Fruit fly (Drosophila melanogaster) whole organism, prepupa: ENCODE data around the gene CG44085.

Experiments used
- Blimp-1 ChIP-seq: fragments of 200-800 bp; sonication (Bioruptor generic); optimal IDR thresholded peaks from 3 replicates; lab custom pipeline; 2017; ENCODE audit warnings: missing biosample characterization, missing genetic modification characterization, mild to moderate bottlenecking, moderate library complexity, missing genetic modification reagents
- CG11294 ChIP-seq: fragments of 200-800 bp; sonication (Bioruptor generic); IDR thresholded peaks from 2 replicates; pipeline ENCODE4 v1.3.6; 2022; ENCODE audit warnings: missing biosample characterization, missing genetic modification characterization
- CG11902 ChIP-seq: fragments of 200-800 bp; sonication (Bioruptor generic); optimal IDR thresholded peaks from 3 replicates; lab custom pipeline; 2016; ENCODE audit warnings: missing biosample characterization, missing genetic modification characterization
- CG15336 ChIP-seq: fragments of 200-800 bp; sonication (Bioruptor generic); IDR thresholded peaks from 2 replicates; pipeline ENCODE4 v1.3.6; 2022; ENCODE audit warnings: missing biosample characterization, missing genetic modification characterization
- CG3032 ChIP-seq: fragments of 200-800 bp; optimal IDR thresholded peaks from 2 replicates; lab custom pipeline; 2019; ENCODE audit warnings: missing biosample characterization, mild to moderate bottlenecking, missing genetic modification characterization, moderate library complexity
- CG32006 ChIP-seq: fragments of 200-800 bp; sonication (Bioruptor generic); optimal IDR thresholded peaks from 3 replicates; lab custom pipeline; 2017; ENCODE audit warnings: missing biosample characterization, mild to moderate bottlenecking, missing genetic modification characterization
- CG34406 ChIP-seq: fragments of 200-800 bp; sonication (Bioruptor generic); optimal IDR thresholded peaks from 3 replicates; lab custom pipeline; 2016; ENCODE audit warnings: missing biosample characterization, missing genetic modification characterization
- CG4318 ChIP-seq: fragments of 200-800 bp; sonication (Bioruptor generic); optimal IDR thresholded peaks from 3 replicates; lab custom pipeline; 2017; ENCODE audit warnings: missing biosample characterization, mild to moderate bottlenecking, missing genetic modification characterization
- CG6163 ChIP-seq: fragments of 200-800 bp; sonication (Bioruptor generic); IDR thresholded peaks from 3 replicates; pipeline ENCODE4 v1.3.6; 2022; ENCODE audit warnings: missing biosample characterization, missing genetic modification characterization
- CG6276 ChIP-seq: fragments of 200-800 bp; sonication (Bioruptor generic); optimal IDR thresholded peaks from 2 replicates; lab custom pipeline; 2017; ENCODE audit warnings: missing biosample characterization, mild to moderate bottlenecking, missing genetic modification characterization
- CG6792 ChIP-seq: fragments of 200-800 bp; sonication (Bioruptor generic); optimal IDR thresholded peaks from 3 replicates; lab custom pipeline; 2016; ENCODE audit warnings: missing biosample characterization, missing genetic modification characterization
- CG6808 ChIP-seq: fragments of 200-800 bp; sonication (Bioruptor generic); optimal IDR thresholded peaks from 3 replicates; lab custom pipeline; 2017; ENCODE audit warnings: missing biosample characterization, missing genetic modification characterization, mild to moderate bottlenecking, moderate library complexity, missing genetic modification reagents
- CG7368 ChIP-seq: fragments of 200-800 bp; sonication (Bioruptor generic); optimal IDR thresholded peaks from 3 replicates; lab custom pipeline; 2016; ENCODE audit warnings: missing biosample characterization, missing genetic modification characterization
- CG8119 ChIP-seq: fragments of 200-800 bp; sonication (Bioruptor generic); IDR thresholded peaks from 3 replicates; pipeline ENCODE4 v1.3.6; 2022; ENCODE audit warnings: missing biosample characterization, missing genetic modification characterization
- CG8632 ChIP-seq: fragments of 200-800 bp; sonication (Bioruptor generic); optimal IDR thresholded peaks from 3 replicates; lab custom pipeline; 2016; ENCODE audit warnings: missing biosample characterization, missing genetic modification characterization
- CG9139 ChIP-seq: fragments of 200-800 bp; sonication (Bioruptor generic); optimal IDR thresholded peaks from 3 replicates; lab custom pipeline; 2017; ENCODE audit warnings: missing biosample characterization, mild to moderate bottlenecking, missing genetic modification characterization
- Eip75B ChIP-seq: fragments of 200-800 bp; sonication (Bioruptor generic); optimal IDR thresholded peaks from 3 replicates; lab custom pipeline; 2016; ENCODE audit warnings: missing biosample characterization, missing genetic modification characterization
- Eip78C ChIP-seq: fragments of 200-800 bp; sonication (Bioruptor generic); peaks from one replicate; lab custom pipeline; 2016; ENCODE audit warnings: missing biosample characterization, missing genetic modification characterization
- Ets96B ChIP-seq: fragments of 200-800 bp; optimal IDR thresholded peaks from 2 replicates; lab custom pipeline; 2019; ENCODE audit warnings: missing biosample characterization, mild to moderate bottlenecking, missing genetic modification characterization, moderate library complexity
- Hr4 ChIP-seq: fragments of 200-800 bp; sonication (Bioruptor generic); optimal IDR thresholded peaks from 3 replicates; lab custom pipeline; 2016; ENCODE audit warnings: missing biosample characterization, missing genetic modification characterization
- Lpt ChIP-seq: fragments of 200-800 bp; sonication (Bioruptor generic); optimal IDR thresholded peaks from 3 replicates; lab custom pipeline; 2016; ENCODE audit warnings: missing biosample characterization, missing genetic modification characterization
- OdsH ChIP-seq: fragments of 200-800 bp; sonication (Bioruptor generic); optimal IDR thresholded peaks from 3 replicates; lab custom pipeline; 2016; ENCODE audit warnings: missing biosample characterization, missing genetic modification characterization
- Smox ChIP-seq: fragments of 200-800 bp; sonication (Bioruptor generic); optimal IDR thresholded peaks from 3 replicates; lab custom pipeline; 2016; ENCODE audit warnings: missing biosample characterization, missing genetic modification characterization
- Sox14 ChIP-seq: fragments of 200-800 bp; sonication (Bioruptor generic); optimal IDR thresholded peaks from 3 replicates; lab custom pipeline; 2016; ENCODE audit warnings: missing biosample characterization, missing genetic modification characterization
- achi ChIP-seq: fragments of 200-800 bp; sonication (Bioruptor generic); optimal IDR thresholded peaks from 3 replicates; lab custom pipeline; 2016; ENCODE audit warnings: missing biosample characterization, missing genetic modification characterization
- acj6 ChIP-seq: fragments of 200-800 bp; sonication (Bioruptor generic); optimal IDR thresholded peaks from 3 replicates; lab custom pipeline; 2016; ENCODE audit warnings: missing biosample characterization, missing genetic modification characterization
- dac ChIP-seq: fragments of 200-800 bp; sonication (Bioruptor generic); optimal IDR thresholded peaks from 2 replicates; lab custom pipeline; 2017; ENCODE audit warnings: missing biosample characterization, mild to moderate bottlenecking, missing genetic modification characterization
- eg ChIP-seq: fragments of 200-800 bp; sonication (Bioruptor generic); IDR thresholded peaks from 3 replicates; pipeline ENCODE4 v1.3.6; 2022; ENCODE audit warnings: missing biosample characterization, missing genetic modification characterization
- esn ChIP-seq: fragments of 200-800 bp; sonication (Bioruptor generic); optimal IDR thresholded peaks from 2 replicates; lab custom pipeline; 2016; ENCODE audit warnings: missing biosample characterization, mild to moderate bottlenecking, missing genetic modification characterization, moderate library complexity
- fd85E ChIP-seq: fragments of 200-800 bp; sonication (Bioruptor generic); optimal IDR thresholded peaks from 3 replicates; lab custom pipeline; 2016; ENCODE audit warnings: missing biosample characterization, missing genetic modification characterization
- salr ChIP-seq, 2 experiments: fragments of 200-800 bp; sonication (Bioruptor generic); optimal IDR thresholded peaks; 3 replicates each; lab custom pipeline; 2016 to 2018; ENCODE audit warnings: missing biosample characterization in 2 of 2, missing genetic modification characterization in 2 of 2, mild to moderate bottlenecking in 1 of 2
- spab ChIP-seq: fragments of 200-800 bp; sonication (Bioruptor generic); optimal IDR thresholded peaks from 2 replicates; lab custom pipeline; 2017; ENCODE audit warnings: missing biosample characterization, mild to moderate bottlenecking, missing genetic modification characterization, missing genetic modification reagents
- ss ChIP-seq, 2 experiments: fragments of 200-800 bp; sonication (Bioruptor generic); optimal IDR thresholded peaks; 2 replicates in 1 of 2; 3 replicates in 1 of 2; lab custom pipeline; 2017 to 2018; ENCODE audit warnings: mild to moderate bottlenecking in 2 of 2, missing biosample characterization in 2 of 2, missing genetic modification characterization in 2 of 2, moderate library complexity in 1 of 2
- svp ChIP-seq: fragments of 200-800 bp; sonication (Bioruptor generic); peaks from one replicate; lab custom pipeline; 2016; ENCODE audit warnings: missing biosample characterization, missing genetic modification characterization

CG44085 gene

dm6 chr2L:13244759-13245308 lies 16.0 kb upstream of the CG44085 start:
- no peak for TF ChIP-seq Ets96B (tag; lab: Kevin White, UChicago)
- TF ChIP-seq svp (GFP tag; lab: Kevin White, UChicago): peak; percentile 17

dm6 chr2L:13245855-13246645 lies 14.8 kb upstream of the CG44085 start, which contains the start of gene CG16820:
Gene CG16820 (plus strand): TSS chr2L:13246232.
- TF ChIP-seq Hr4 (GFP tag; lab: Kevin White, UChicago) (no peak), CG6276 (GFP tag; lab: Kevin White, UChicago) (peak; percentile 75), svp (GFP tag; lab: Kevin White, UChicago) (no peak), Smox (GFP tag; lab: Kevin White, UChicago) (no peak), esn (GFP tag; lab: Kevin White, UChicago) (no peak), salr (GFP tag; optimal IDR thresholded peaks at IDR 0.05; lab: Kevin White, UChicago) (no peak), eg (GFP tag; lab: Robert Waterston, UW) (peak; percentile 76; the same call in 2 of the 3 replicates), CG6792 (GFP tag; lab: Kevin White, UChicago) (no peak), CG6163 (GFP tag; lab: Robert Waterston, UW) (0 out of 3 replicates have a peak, but pooled peaks have one; percentile 50), CG6808 (GFP tag; lab: Kevin White, UChicago) (no peak), spab (GFP tag; lab: Kevin White, UChicago) (no peak), CG8632 (GFP tag; lab: Kevin White, UChicago) (no peak), CG8119 (peak; percentile 84), Lpt (GFP tag; lab: Kevin White, UChicago) (peak; percentile 57), OdsH (GFP tag; lab: Kevin White, UChicago) (no peak), CG7368 (GFP tag; lab: Kevin White, UChicago) (no peak), CG34406 (no peak), Eip78C (peak; percentile 53), acj6 (GFP tag; lab: Kevin White, UChicago) (no peak), Eip75B (GFP tag; lab: Kevin White, UChicago) (no peak), CG32006 (GFP tag; lab: Kevin White, UChicago) (no peak), dac (GFP tag; lab: Kevin White, UChicago) (peak; percentile 15), CG15336 (GFP tag; lab: Robert Waterston, UW) (peak; percentile 80)

dm6 chr2L:13251167-13251566 lies 9.6 kb upstream of the CG44085 start:
- no peak for TF ChIP-seq CG9139 (GFP tag; lab: Kevin White, UChicago)
- 0 out of 2 replicates have a peak, but pooled peaks have one; percentile 15 for TF ChIP-seq CG15336 (GFP tag; lab: Robert Waterston, UW)
- TF ChIP-seq achi (GFP tag; lab: Kevin White, UChicago): peak; percentile 22
- TF ChIP-seq ss (GFP tag; optimal IDR thresholded peaks at IDR 0.05; lab: Kevin White, UChicago): peak in 1 of 2 experiments; percentile 7
- TF ChIP-seq CG32006 (GFP tag; lab: Kevin White, UChicago): peak; percentile 46
- peak; percentile 20 for TF ChIP-seq Lpt (GFP tag; lab: Kevin White, UChicago)
- TF ChIP-seq Blimp-1 (GFP tag; lab: Kevin White, UChicago): no peak
- TF ChIP-seq CG3032 (tag; lab: Kevin White, UChicago): peak; percentile 16
- TF ChIP-seq CG11294 (GFP tag; lab: Robert Waterston, UW): no peak
- TF ChIP-seq CG6163 (GFP tag; lab: Robert Waterston, UW): no peak
- TF ChIP-seq Sox14 (GFP tag; lab: Kevin White, UChicago): peak; percentile 1
- TF ChIP-seq CG8119: 0 out of 3 replicates have a peak, but pooled peaks have one; percentile 24
- TF ChIP-seq CG6808 (GFP tag; lab: Kevin White, UChicago): peak; percentile 31
- peak; percentile 9 for TF ChIP-seq CG6276 (GFP tag; lab: Kevin White, UChicago)
- TF ChIP-seq fd85E (GFP tag; lab: Kevin White, UChicago): no peak
- TF ChIP-seq Eip78C: peak; percentile 74
- peak; percentile 4 for TF ChIP-seq Hr4 (GFP tag; lab: Kevin White, UChicago)
- no peak for TF ChIP-seq CG11902 (GFP tag; lab: Kevin White, UChicago)
- peak; percentile 15 for TF ChIP-seq CG4318 (GFP tag; lab: Kevin White, UChicago)
- TF ChIP-seq, all 60 proteins: peak for 13
